Comparison of ENCODE assay signal across 4 fruit fly cellular contexts in genomic region chrX:13090656-13091261, dm6.
TF ChIP-seq lines count a peak whose summit lies in the region.

Gene lic (plus strand): TSS chrX:13091145.

- no peak for TF ChIP-seq CTCF in whole organism, embryonic (GFP tag; optimal IDR thresholded peaks at IDR 0.05; lab: Kevin White, UChicago)

TF ChIP-seq in whole organism, adult, 20 proteins besides CTCF, POLR2A, EP300 and RAD21:
- TF ChIP-seq kay (GFP tag; lab: Kevin White, UChicago; ENCODE audit: borderline replicate concordance) = peak; percentile 31
- peak; percentile 39 for TF ChIP-seq bab1 (GFP tag; optimal IDR thresholded peaks at IDR 0.05; lab: Kevin White, UChicago)
- no peak for TF ChIP-seq CG7101 (tag; optimal IDR thresholded peaks at IDR 0.05; lab: Kevin White, UChicago)
- no peak for TF ChIP-seq cic (GFP tag; optimal IDR thresholded peaks at IDR 0.05; lab: Kevin White, UChicago)
- TF ChIP-seq Crg-1 (GFP tag; optimal IDR thresholded peaks at IDR 0.05; lab: Kevin White, UChicago) = no peak
- no peak for TF ChIP-seq CG7045 (GFP tag; optimal IDR thresholded peaks at IDR 0.05; lab: Kevin White, UChicago)
- TF ChIP-seq toe (GFP tag; optimal IDR thresholded peaks at IDR 0.05; lab: Kevin White, UChicago) = no peak
- TF ChIP-seq CG5204 (GFP tag; optimal IDR thresholded peaks at IDR 0.05; lab: Kevin White, UChicago) = no peak
- TF ChIP-seq CG1620 (GFP tag; optimal IDR thresholded peaks at IDR 0.05; lab: Kevin White, UChicago) = no peak
TF ChIP-seq in whole organism, adult: peak in this region for 2.

TF ChIP-seq in whole organism, embryonic, 481 proteins besides CTCF, POLR2A, EP300 and RAD21 (continues in another document):
- TF ChIP-seq CG30020 (tag; optimal IDR thresholded peaks at IDR 0.05; lab: Kevin White, UChicago) (no peak), croc (GFP tag; conservative IDR thresholded peaks at IDR 0.05; lab: Robert Waterston, UW) (no peak), HLH4C (GFP tag; IDR thresholded peaks at IDR 0.05; lab: Robert Waterston, UW; ENCODE audit: partially characterized antibody) (peak; percentile 73), chinmo (GFP tag; IDR thresholded peaks at IDR 0.05; lab: Robert Waterston, UW; ENCODE audit: partially characterized antibody) (peak; percentile 87), CG8290 (GFP tag; optimal IDR thresholded peaks at IDR 0.05; lab: Kevin White, UChicago) (peak; percentile 7), CG8290 (tag; optimal IDR thresholded peaks at IDR 0.05; lab: Kevin White, UChicago) (peak in 1 of 2 experiments; percentile 49), CG4854 (GFP tag; optimal IDR thresholded peaks at IDR 0.05; lab: Kevin White, UChicago) (no peak), CG9437 (GFP tag; optimal IDR thresholded peaks at IDR 0.05; lab: Kevin White, UChicago) (peak; percentile 26), ato (GFP tag; IDR thresholded peaks at IDR 0.05; lab: Robert Waterston, UW; ENCODE audit: partially characterized antibody) (peak; percentile 88), Doc3 (GFP tag; IDR thresholded peaks at IDR 0.05; lab: Robert Waterston, UW; ENCODE audit: partially characterized antibody) (peak; percentile 63), BEAF-32 (GFP tag; optimal IDR thresholded peaks at IDR 0.05; lab: Kevin White, UChicago) (peak; percentile 72), Dbx (GFP tag; IDR thresholded peaks at IDR 0.05; lab: Robert Waterston, UW) (no peak), Med (GFP tag; lab: Kevin White, UChicago) (peak; percentile 28), zfh2 (GFP tag; optimal IDR thresholded peaks at IDR 0.05; lab: Kevin White, UChicago) (no peak), CG42726 (GFP tag; IDR thresholded peaks at IDR 0.05; lab: Robert Waterston, UW; ENCODE audit: partially characterized antibody) (peak; percentile 77), unc-4 (GFP tag; IDR thresholded peaks at IDR 0.05; lab: Robert Waterston, UW; ENCODE audit: partially characterized antibody) (peak; percentile 60), amos (GFP tag; IDR thresholded peaks at IDR 0.05; lab: Robert Waterston, UW; ENCODE audit: partially characterized antibody) (peak; percentile 87), Opbp (GFP tag; IDR thresholded peaks at IDR 0.05; lab: Robert Waterston, UW; ENCODE audit: partially characterized antibody) (peak; percentile 88), Scr (GFP tag; IDR thresholded peaks at IDR 0.05; lab: Robert Waterston, UW; ENCODE audit: partially characterized antibody) (peak; percentile 62), Ets97D (GFP tag; optimal IDR thresholded peaks at IDR 0.05; lab: Kevin White, UChicago) (peak; percentile 7), CG6791 (GFP tag; IDR thresholded peaks at IDR 0.05; lab: Robert Waterston, UW; ENCODE audit: partially characterized antibody) (peak; percentile 91), gfzf (GFP tag; optimal IDR thresholded peaks at IDR 0.05; lab: Kevin White, UChicago) (peak; percentile 29), Trl (optimal IDR thresholded peaks at IDR 0.05; lab: Kevin White, UChicago) (peak in 1 of 2 experiments; percentile 5), Trl (GFP tag; optimal IDR thresholded peaks at IDR 0.05; lab: Kevin White, UChicago) (no peak), Dref (GFP tag; IDR thresholded peaks at IDR 0.05; lab: Robert Waterston, UW) (peak; percentile 86)

TF ChIP-seq in whole organism, prepupa, 60 proteins besides CTCF, POLR2A, EP300 and RAD21:
- TF ChIP-seq dac (GFP tag; optimal IDR thresholded peaks at IDR 0.05; lab: Kevin White, UChicago) = no peak
- TF ChIP-seq CG10631 (GFP tag; optimal IDR thresholded peaks at IDR 0.05; lab: Kevin White, UChicago) = no peak
- TF ChIP-seq CG11762 (GFP tag; optimal IDR thresholded peaks at IDR 0.05; lab: Kevin White, UChicago; ENCODE audit: insufficient read depth) = no peak
- no peak for TF ChIP-seq fkh (GFP tag; optimal IDR thresholded peaks at IDR 0.05; lab: Kevin White, UChicago)
- TF ChIP-seq vri (GFP tag; optimal IDR thresholded peaks at IDR 0.05; lab: Kevin White, UChicago) = no peak
- no peak for TF ChIP-seq CG3032 (tag; optimal IDR thresholded peaks at IDR 0.05; lab: Kevin White, UChicago)
- TF ChIP-seq Hr38 (GFP tag; optimal IDR thresholded peaks at IDR 0.05; lab: Kevin White, UChicago) = no peak
- TF ChIP-seq cyc (GFP tag; optimal IDR thresholded peaks at IDR 0.05; lab: Kevin White, UChicago) = no peak
- no peak for TF ChIP-seq CG11294 (GFP tag; IDR thresholded peaks at IDR 0.05; lab: Robert Waterston, UW)
- TF ChIP-seq CG6808 (GFP tag; optimal IDR thresholded peaks at IDR 0.05; lab: Kevin White, UChicago) = peak; percentile 92
- peak; percentile 6 for TF ChIP-seq svp (GFP tag; lab: Kevin White, UChicago)
- no peak for TF ChIP-seq CG9139 (GFP tag; optimal IDR thresholded peaks at IDR 0.05; lab: Kevin White, UChicago)

TF ChIP-seq in whole organism, wandering third instar larva, 38 proteins besides CTCF, POLR2A, EP300 and RAD21:
- no peak for TF ChIP-seq sage (GFP tag; optimal IDR thresholded peaks at IDR 0.05; lab: Kevin White, UChicago)
- TF ChIP-seq woc (GFP tag; optimal IDR thresholded peaks at IDR 0.05; lab: Kevin White, UChicago) = no peak
- TF ChIP-seq dsf (GFP tag; optimal IDR thresholded peaks at IDR 0.05; lab: Kevin White, UChicago; ENCODE audit: borderline replicate concordance) = no peak
- TF ChIP-seq Hr78 (GFP tag; optimal IDR thresholded peaks at IDR 0.05; lab: Kevin White, UChicago) = no peak
- TF ChIP-seq sv (GFP tag; optimal IDR thresholded peaks at IDR 0.05; lab: Kevin White, UChicago) = no peak
- no peak for TF ChIP-seq pan (optimal IDR thresholded peaks at IDR 0.05; lab: Kevin White, UChicago)
- no peak for TF ChIP-seq CG32264 (GFP tag; optimal IDR thresholded peaks at IDR 0.05; lab: Kevin White, UChicago)
- TF ChIP-seq Hr83 (GFP tag; optimal IDR thresholded peaks at IDR 0.05; lab: Kevin White, UChicago; ENCODE audit: poor library complexity, severe bottlenecking) = peak; percentile 43
- TF ChIP-seq brk (GFP tag; optimal IDR thresholded peaks at IDR 0.05; lab: Kevin White, UChicago) = no peak
- no peak for TF ChIP-seq OdsH (GFP tag; optimal IDR thresholded peaks at IDR 0.05; lab: Kevin White, UChicago)
- TF ChIP-seq Jra (GFP tag; optimal IDR thresholded peaks at IDR 0.05; lab: Kevin White, UChicago) = no peak
- no peak for TF ChIP-seq Hnf4 (GFP tag; optimal IDR thresholded peaks at IDR 0.05; lab: Kevin White, UChicago)
- peak; percentile 46 for TF ChIP-seq psq (GFP tag; optimal IDR thresholded peaks at IDR 0.05; lab: Kevin White, UChicago)
